Fruit fly (Drosophila melanogaster) whole organism, prepupa: ENCODE results near the gene Nufip.
A peak's percentile ranks its signal among the peaks of the same experiment; 100 is the strongest.

ENCODE experiments used
- Blimp-1 ChIP-seq: fragments of 200-800 bp; sonication (Bioruptor generic); optimal IDR thresholded peaks from 3 replicates; lab custom pipeline; 2017; ENCODE audit warnings: missing biosample characterization, missing genetic modification characterization, mild to moderate bottlenecking, moderate library complexity, missing genetic modification reagents
- CG11294 ChIP-seq: fragments of 200-800 bp; sonication (Bioruptor generic); IDR thresholded peaks from 2 replicates; pipeline ENCODE4 v1.3.6; 2022; ENCODE audit warnings: missing biosample characterization, missing genetic modification characterization
- CG11762 ChIP-seq: fragments of 200-800 bp; sonication (Bioruptor generic); optimal IDR thresholded peaks from 3 replicates; lab custom pipeline; 2016; ENCODE audit warnings: missing biosample characterization, missing genetic modification characterization; ENCODE audit not compliant: insufficient read depth
- CG11902 ChIP-seq: fragments of 200-800 bp; sonication (Bioruptor generic); optimal IDR thresholded peaks from 3 replicates; lab custom pipeline; 2016; ENCODE audit warnings: missing biosample characterization, missing genetic modification characterization
- CG15336 ChIP-seq: fragments of 200-800 bp; sonication (Bioruptor generic); IDR thresholded peaks from 2 replicates; pipeline ENCODE4 v1.3.6; 2022; ENCODE audit warnings: missing biosample characterization, missing genetic modification characterization
- CG1621 ChIP-seq: fragments of 200-800 bp; sonication (Bioruptor generic); optimal IDR thresholded peaks from 3 replicates; lab custom pipeline; 2018; ENCODE audit warnings: missing biosample characterization, mild to moderate bottlenecking, missing genetic modification characterization
- CG16779 ChIP-seq: fragments of 200-800 bp; sonication (Bioruptor generic); optimal IDR thresholded peaks from 3 replicates; lab custom pipeline; 2017; ENCODE audit warnings: missing biosample characterization, mild to moderate bottlenecking, missing genetic modification characterization
- CG32006 ChIP-seq: fragments of 200-800 bp; sonication (Bioruptor generic); optimal IDR thresholded peaks from 3 replicates; lab custom pipeline; 2017; ENCODE audit warnings: missing biosample characterization, mild to moderate bottlenecking, missing genetic modification characterization
- CG34406 ChIP-seq: fragments of 200-800 bp; sonication (Bioruptor generic); optimal IDR thresholded peaks from 3 replicates; lab custom pipeline; 2016; ENCODE audit warnings: missing biosample characterization, missing genetic modification characterization
- CG4318 ChIP-seq: fragments of 200-800 bp; sonication (Bioruptor generic); optimal IDR thresholded peaks from 3 replicates; lab custom pipeline; 2017; ENCODE audit warnings: missing biosample characterization, mild to moderate bottlenecking, missing genetic modification characterization
- CG6163 ChIP-seq: fragments of 200-800 bp; sonication (Bioruptor generic); IDR thresholded peaks from 3 replicates; pipeline ENCODE4 v1.3.6; 2022; ENCODE audit warnings: missing biosample characterization, missing genetic modification characterization
- CG6276 ChIP-seq: fragments of 200-800 bp; sonication (Bioruptor generic); optimal IDR thresholded peaks from 2 replicates; lab custom pipeline; 2017; ENCODE audit warnings: missing biosample characterization, mild to moderate bottlenecking, missing genetic modification characterization
- CG6792 ChIP-seq: fragments of 200-800 bp; sonication (Bioruptor generic); optimal IDR thresholded peaks from 3 replicates; lab custom pipeline; 2016; ENCODE audit warnings: missing biosample characterization, missing genetic modification characterization
- CG6854 ChIP-seq: fragments of 200-800 bp; sonication (Bioruptor generic); optimal IDR thresholded peaks from 2 replicates; lab custom pipeline; 2017; ENCODE audit warnings: missing biosample characterization, mild to moderate bottlenecking, missing genetic modification characterization
- CG7368 ChIP-seq: fragments of 200-800 bp; sonication (Bioruptor generic); optimal IDR thresholded peaks from 3 replicates; lab custom pipeline; 2016; ENCODE audit warnings: missing biosample characterization, missing genetic modification characterization
- CG8119 ChIP-seq: fragments of 200-800 bp; sonication (Bioruptor generic); IDR thresholded peaks from 3 replicates; pipeline ENCODE4 v1.3.6; 2022; ENCODE audit warnings: missing biosample characterization, missing genetic modification characterization
- CG8319 ChIP-seq: fragments of 200-800 bp; sonication (Bioruptor generic); optimal IDR thresholded peaks from 3 replicates; lab custom pipeline; 2016; ENCODE audit warnings: missing biosample characterization, missing genetic modification characterization
- CG8632 ChIP-seq: fragments of 200-800 bp; sonication (Bioruptor generic); optimal IDR thresholded peaks from 3 replicates; lab custom pipeline; 2016; ENCODE audit warnings: missing biosample characterization, missing genetic modification characterization
- Eip75B ChIP-seq: fragments of 200-800 bp; sonication (Bioruptor generic); optimal IDR thresholded peaks from 3 replicates; lab custom pipeline; 2016; ENCODE audit warnings: missing biosample characterization, missing genetic modification characterization
- Eip78C ChIP-seq: fragments of 200-800 bp; sonication (Bioruptor generic); peaks from one replicate; lab custom pipeline; 2016; ENCODE audit warnings: missing biosample characterization, missing genetic modification characterization
- Eip93F ChIP-seq: fragments of 200-800 bp; sonication (Bioruptor generic); optimal IDR thresholded peaks from 2 replicates; lab custom pipeline; 2016; ENCODE audit warnings: missing biosample characterization, mild to moderate bottlenecking, missing genetic modification characterization
- Ets21C ChIP-seq: fragments of 200-800 bp; sonication (Bioruptor generic); optimal IDR thresholded peaks from 3 replicates; lab custom pipeline; 2016; ENCODE audit warnings: missing biosample characterization, missing genetic modification characterization
- Ets96B ChIP-seq: fragments of 200-800 bp; optimal IDR thresholded peaks from 2 replicates; lab custom pipeline; 2019; ENCODE audit warnings: missing biosample characterization, mild to moderate bottlenecking, missing genetic modification characterization, moderate library complexity
- Hr4 ChIP-seq: fragments of 200-800 bp; sonication (Bioruptor generic); optimal IDR thresholded peaks from 3 replicates; lab custom pipeline; 2016; ENCODE audit warnings: missing biosample characterization, missing genetic modification characterization
- Lpt ChIP-seq: fragments of 200-800 bp; sonication (Bioruptor generic); optimal IDR thresholded peaks from 3 replicates; lab custom pipeline; 2016; ENCODE audit warnings: missing biosample characterization, missing genetic modification characterization
- Sox102F ChIP-seq: fragments of 200-800 bp; sonication (Bioruptor generic); optimal IDR thresholded peaks from 2 replicates; lab custom pipeline; 2016; ENCODE audit warnings: missing biosample characterization, mild to moderate bottlenecking, missing genetic modification characterization
- Sox14 ChIP-seq: fragments of 200-800 bp; sonication (Bioruptor generic); optimal IDR thresholded peaks from 3 replicates; lab custom pipeline; 2016; ENCODE audit warnings: missing biosample characterization, missing genetic modification characterization
- Sox15 ChIP-seq: fragments of 200-800 bp; sonication (Bioruptor generic); optimal IDR thresholded peaks from 3 replicates; lab custom pipeline; 2016; ENCODE audit warnings: missing biosample characterization, missing genetic modification characterization
- acj6 ChIP-seq: fragments of 200-800 bp; sonication (Bioruptor generic); optimal IDR thresholded peaks from 3 replicates; lab custom pipeline; 2016; ENCODE audit warnings: missing biosample characterization, missing genetic modification characterization
- dac ChIP-seq: fragments of 200-800 bp; sonication (Bioruptor generic); optimal IDR thresholded peaks from 2 replicates; lab custom pipeline; 2017; ENCODE audit warnings: missing biosample characterization, mild to moderate bottlenecking, missing genetic modification characterization
- eg ChIP-seq: fragments of 200-800 bp; sonication (Bioruptor generic); IDR thresholded peaks from 3 replicates; pipeline ENCODE4 v1.3.6; 2022; ENCODE audit warnings: missing biosample characterization, missing genetic modification characterization
- esn ChIP-seq: fragments of 200-800 bp; sonication (Bioruptor generic); optimal IDR thresholded peaks from 2 replicates; lab custom pipeline; 2016; ENCODE audit warnings: missing biosample characterization, mild to moderate bottlenecking, missing genetic modification characterization, moderate library complexity
- fd85E ChIP-seq: fragments of 200-800 bp; sonication (Bioruptor generic); optimal IDR thresholded peaks from 3 replicates; lab custom pipeline; 2016; ENCODE audit warnings: missing biosample characterization, missing genetic modification characterization
- fkh ChIP-seq: fragments of 200-800 bp; sonication (Bioruptor generic); optimal IDR thresholded peaks from 3 replicates; lab custom pipeline; 2017; ENCODE audit warnings: missing biosample characterization, mild to moderate bottlenecking, missing genetic modification characterization, moderate library complexity
- net ChIP-seq: fragments of 200-800 bp; sonication (Bioruptor generic); optimal IDR thresholded peaks from 3 replicates; lab custom pipeline; 2016; ENCODE audit warnings: missing biosample characterization, missing genetic modification characterization
- pdm3 ChIP-seq: fragments of 200-800 bp; sonication (Bioruptor generic); optimal IDR thresholded peaks from 3 replicates; lab custom pipeline; 2016; ENCODE audit warnings: missing biosample characterization, missing genetic modification characterization
- salr ChIP-seq, 2 experiments: fragments of 200-800 bp; sonication (Bioruptor generic); optimal IDR thresholded peaks; 3 replicates each; lab custom pipeline; 2016 to 2018; ENCODE audit warnings: missing biosample characterization in 2 of 2, missing genetic modification characterization in 2 of 2, mild to moderate bottlenecking in 1 of 2
- ss ChIP-seq, 2 experiments: fragments of 200-800 bp; sonication (Bioruptor generic); optimal IDR thresholded peaks; 2 replicates in 1 of 2; 3 replicates in 1 of 2; lab custom pipeline; 2017 to 2018; ENCODE audit warnings: mild to moderate bottlenecking in 2 of 2, missing biosample characterization in 2 of 2, missing genetic modification characterization in 2 of 2, moderate library complexity in 1 of 2
- svp ChIP-seq: fragments of 200-800 bp; sonication (Bioruptor generic); peaks from one replicate; lab custom pipeline; 2016; ENCODE audit warnings: missing biosample characterization, missing genetic modification characterization
- topi ChIP-seq: fragments of 200-800 bp; sonication (Bioruptor generic); optimal IDR thresholded peaks from 3 replicates; lab custom pipeline; 2016; ENCODE audit warnings: missing biosample characterization, missing genetic modification characterization

The Nufip gene

dm6 chr3L:18787882-18788281 lies 39.7 kb upstream of the Nufip start:
- TF ChIP-seq CG6163 (no peak), Ets96B (tag; lab: Kevin White, UChicago) (no peak), Sox102F (no peak), acj6 (GFP tag; lab: Kevin White, UChicago) (no peak), esn (GFP tag; lab: Kevin White, UChicago) (no peak), fd85E (no peak), Ets21C (GFP tag; lab: Kevin White, UChicago) (no peak), CG11902 (GFP tag; lab: Kevin White, UChicago) (no peak), CG4318 (GFP tag; lab: Kevin White, UChicago) (no peak), CG6854 (GFP tag; lab: Kevin White, UChicago) (no peak), Eip93F (GFP tag; lab: Kevin White, UChicago) (no peak), CG11294 (no peak; the same call in 1 of the 2 replicates), CG16779 (tag; lab: Kevin White, UChicago) (no peak), CG34406 (no peak), CG11762 (no peak), Blimp-1 (GFP tag; lab: Kevin White, UChicago) (no peak)
- TF ChIP-seq, all 60 proteins: peak for 0

DNA sequence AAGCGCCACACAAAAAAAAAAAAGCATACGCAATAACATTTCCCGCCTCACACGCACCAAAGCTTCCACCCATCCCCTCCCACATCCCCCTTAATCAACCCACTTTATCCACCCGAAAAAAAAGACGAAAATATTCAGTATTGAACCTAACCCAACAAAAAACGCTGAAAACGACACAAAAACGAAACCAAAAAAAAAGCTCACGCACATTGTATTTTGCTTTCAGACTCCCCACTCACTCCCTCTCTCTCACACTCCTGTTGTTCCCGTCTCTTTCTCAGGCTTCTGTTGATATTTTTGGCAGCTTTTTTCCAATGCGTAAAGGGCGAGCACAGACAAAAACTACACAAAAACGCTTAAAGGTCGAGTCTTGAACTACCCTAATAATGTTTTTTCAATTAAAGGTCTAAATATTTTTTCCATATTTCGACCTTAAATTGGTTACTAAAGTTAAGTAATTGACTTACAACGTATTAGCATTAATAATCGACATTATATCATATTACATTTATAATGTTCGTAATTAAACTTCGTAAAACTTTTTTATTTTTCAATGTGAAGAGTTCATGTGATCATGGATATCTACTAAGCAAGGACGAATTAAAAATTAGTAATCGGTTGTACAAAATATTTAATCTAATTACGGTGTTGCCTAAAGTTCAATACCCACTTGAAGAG lies 38.4 kb upstream of the Nufip start:
- TF ChIP-seq CG6276 (GFP tag; lab: Kevin White, UChicago) (peak; percentile 80), Eip93F (GFP tag; lab: Kevin White, UChicago) (no peak), Sox14 (GFP tag; lab: Kevin White, UChicago) (no peak), CG7368 (GFP tag; lab: Kevin White, UChicago) (no peak), salr (GFP tag; optimal IDR thresholded peaks at IDR 0.05; lab: Kevin White, UChicago) (peak in 1 of 2 experiments; percentile 34), Sox15 (GFP tag; lab: Kevin White, UChicago) (no peak), Hr4 (peak; percentile 11), svp (GFP tag; lab: Kevin White, UChicago) (peak; percentile 68), CG32006 (peak; percentile 48), CG34406 (peak; percentile 18), CG6792 (GFP tag; lab: Kevin White, UChicago) (peak; percentile 24), topi (no peak), Lpt (GFP tag; lab: Kevin White, UChicago) (peak; percentile 37), Eip78C (peak; percentile 73), CG1621 (tag; lab: Kevin White, UChicago) (no peak), CG15336 (GFP tag; lab: Robert Waterston, UW) (0 out of 2 replicates have a peak, but pooled peaks have one; percentile 61), ss (GFP tag; optimal IDR thresholded peaks at IDR 0.05; lab: Kevin White, UChicago) (peak in 1 of 2 experiments; percentile 9), CG8319 (peak; percentile 10), pdm3 (GFP tag; lab: Kevin White, UChicago) (peak; percentile 21), Ets21C (GFP tag; lab: Kevin White, UChicago) (no peak), net (peak; percentile 11), CG8119 (peak; percentile 76), CG6163 (peak; percentile 53; the same call in 1 of the 3 replicates), Eip75B (GFP tag; lab: Kevin White, UChicago) (peak; percentile 16), CG8632 (peak; percentile 32), fkh (GFP tag; lab: Kevin White, UChicago) (peak; percentile 73), dac (GFP tag; lab: Kevin White, UChicago) (no peak), eg (peak; percentile 86)
- TF ChIP-seq, all 60 proteins: peak for 20
